Worm (Caenorhabditis elegans) whole organism, late embryonic: Measurements from ENCODE around the gene mam-6.

Experiments used
- Y22D7AL.16 ChIP-seq: sonication (generic microtip); optimal IDR thresholded peaks from 2 replicates; lab custom pipeline; 2016; ENCODE audit warnings: missing genetic modification characterization, missing compliant biosample characterization
- ama-1 ChIP-seq: fragments of 150-350 bp; optimal IDR thresholded peaks from 2 replicates; lab custom pipeline; 2014
- dve-1 ChIP-seq: sonication (generic microtip); optimal IDR thresholded peaks from 2 replicates; lab custom pipeline; 2017; ENCODE audit warnings: antibody characterized with exemption, mild to moderate bottlenecking, missing genetic modification characterization, missing compliant biosample characterization
- elt-4 ChIP-seq: sonication (generic microtip); optimal IDR thresholded peaks from 2 replicates; lab custom pipeline; 2016; ENCODE audit warnings: missing genetic modification characterization, missing compliant biosample characterization
- madf-2 ChIP-seq: sonication (generic microtip); optimal IDR thresholded peaks from 2 replicates; lab custom pipeline; 2017; ENCODE audit warnings: missing genetic modification characterization, missing compliant biosample characterization
- nfya-1 ChIP-seq: sonication (generic microtip); optimal IDR thresholded peaks from 2 replicates; lab custom pipeline; 2017; ENCODE audit warnings: missing genetic modification characterization, mild to moderate bottlenecking, missing compliant biosample characterization, antibody characterized with exemption, moderate library complexity
- sox-4 ChIP-seq: sonication (generic microtip); optimal IDR thresholded peaks from 2 replicates; lab custom pipeline; 2017; ENCODE audit warnings: mild to moderate bottlenecking, missing genetic modification characterization, inconsistent platforms, missing compliant biosample characterization
- tbx-2 ChIP-seq: sonication (generic microtip); optimal IDR thresholded peaks from 2 replicates; lab custom pipeline; 2016; ENCODE audit warnings: missing genetic modification characterization, missing compliant biosample characterization
- tbx-7 ChIP-seq: sonication (generic microtip); optimal IDR thresholded peaks from 2 replicates; lab custom pipeline; 2016; ENCODE audit warnings: missing genotype, missing genetic modification characterization, missing compliant biosample characterization
- zip-5 ChIP-seq: sonication (generic microtip); optimal IDR thresholded peaks from 2 replicates; lab custom pipeline; 2016; ENCODE audit warnings: missing genetic modification characterization, missing compliant biosample characterization

DNA sequence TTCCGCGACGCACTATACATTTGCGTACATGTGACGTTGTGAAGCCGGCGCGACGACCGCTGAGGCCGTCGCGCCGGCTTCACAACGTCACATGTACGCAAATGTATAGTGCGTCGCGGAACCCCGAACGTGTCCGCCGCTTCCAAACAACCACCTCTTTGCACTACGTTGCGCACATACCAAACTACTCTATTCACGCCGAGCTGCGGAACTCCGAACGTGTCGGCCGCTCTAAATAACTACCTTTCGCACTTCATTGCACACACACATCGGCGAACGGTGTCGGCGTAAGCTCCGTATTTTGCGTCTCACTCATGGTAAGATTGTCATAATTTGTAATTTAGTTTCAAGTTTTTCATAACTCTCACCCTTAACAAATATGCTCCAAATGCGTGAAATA, 43.0 kb upstream of the mam-6 start:
- TF ChIP-seq nfya-1 (tag; lab: Kevin White, UChicago) (no peak), tbx-2 (no peak), tbx-7 (tag; lab: Kevin White, UChicago) (no peak), madf-2 (no peak), elt-4 (tag; lab: Kevin White, UChicago) (no peak), sox-4 (tag; lab: Kevin White, UChicago) (no peak), zip-5 (tag; lab: Kevin White, UChicago) (no peak), Y22D7AL.16 (tag; lab: Kevin White, UChicago) (no peak), dve-1 (tag; lab: Kevin White, UChicago) (no peak), ama-1 (no peak)
